Worm (Caenorhabditis elegans) whole organism, midembryonic: ENCODE measurements around the gene erp-44.2.

ENCODE experiments used
- T22C8.4 ChIP-seq: fragments of 200-800 bp; sonication (Bioruptor generic); IDR thresholded peaks from 2 replicates; pipeline ENCODE4 v1.3.6; 2022; ENCODE audit warnings: missing genetic modification characterization, missing compliant biosample characterization
- cog-1 ChIP-seq: sonication (generic microtip); optimal IDR thresholded peaks from 2 replicates; lab custom pipeline; 2016; ENCODE audit warnings: missing genetic modification characterization, missing compliant biosample characterization
- flt-1 ChIP-seq: fragments of 200-800 bp; sonication (Bioruptor generic); IDR thresholded peaks from 2 replicates; pipeline ENCODE4 v1.3.6; 2022; ENCODE audit warnings: missing genetic modification characterization, missing compliant biosample characterization
- ztf-23 ChIP-seq: fragments of 200-800 bp; sonication (Bioruptor generic); IDR thresholded peaks from 2 replicates; pipeline ENCODE4 v1.3.6; 2022; ENCODE audit warnings: missing genetic modification reagents, missing genetic modification characterization, missing compliant biosample characterization

- TF ChIP-seq flt-1 (GFP tag; lab: Robert Waterston, UW) (no peak), T22C8.4 (GFP tag; lab: Robert Waterston, UW) (no peak), ztf-23 (GFP tag; lab: Robert Waterston, UW) (no peak), cog-1 (tag; lab: Kevin White, UChicago) (no peak)
Measured at ce11 chrIV:7804740-7805139, 29.7 kb downstream of the erp-44.2 start, which contains the start of gene C33H5.2.
